Worm (Caenorhabditis elegans) whole organism, early embryonic: ENCODE results near the gene R07H5.9.

Experiments used
- B0310.2 ChIP-seq: sonication (generic microtip); optimal IDR thresholded peaks from 2 replicates; lab custom pipeline; 2016; ENCODE audit warnings: mild to moderate bottlenecking, missing genetic modification characterization, missing compliant biosample characterization
- F13C5.2 ChIP-seq: sonication (generic microtip); optimal IDR thresholded peaks from 2 replicates; lab custom pipeline; 2017; ENCODE audit warnings: mild to moderate bottlenecking, missing genetic modification characterization, inconsistent platforms, missing compliant biosample characterization
- aly-1 ChIP-seq: sonication (generic microtip); optimal IDR thresholded peaks from 2 replicates; lab custom pipeline; 2016; ENCODE audit warnings: missing genetic modification characterization, missing compliant biosample characterization
- ama-1 ChIP-seq: fragments of 150-350 bp; optimal IDR thresholded peaks from 2 replicates; lab custom pipeline; 2014
- ceh-13 ChIP-seq: fragments of 200-800 bp; sonication (Bioruptor generic); optimal IDR thresholded peaks from 2 replicates; lab custom pipeline; 2018; ENCODE audit warnings: mild to moderate bottlenecking, missing genetic modification characterization, missing compliant biosample characterization
- ceh-36 ChIP-seq: sonication (generic microtip); optimal IDR thresholded peaks from 2 replicates; lab custom pipeline; 2016; ENCODE audit warnings: missing genetic modification characterization, inconsistent platforms, missing compliant biosample characterization
- ets-7 ChIP-seq: sonication (generic microtip); optimal IDR thresholded peaks from 2 replicates; lab custom pipeline; 2016; ENCODE audit warnings: missing genotype, missing genetic modification characterization, missing compliant biosample characterization
- flt-1 ChIP-seq: fragments of 200-800 bp; sonication (Bioruptor generic); IDR thresholded peaks from 2 replicates; pipeline ENCODE4 v1.3.6; 2022; ENCODE audit warnings: missing genetic modification characterization, missing compliant biosample characterization
- hmbx-1 ChIP-seq: sonication (generic microtip); optimal IDR thresholded peaks from 2 replicates; lab custom pipeline; 2016; ENCODE audit warnings: mild to moderate bottlenecking, missing genetic modification characterization, missing compliant biosample characterization
- hmg-4 ChIP-seq: fragments of 200-800 bp; sonication (Bioruptor generic); optimal IDR thresholded peaks from 2 replicates; lab custom pipeline; 2018; ENCODE audit warnings: mild to moderate bottlenecking, missing genetic modification characterization, missing compliant biosample characterization
- hnd-1 ChIP-seq: sonication (generic microtip); optimal IDR thresholded peaks from 2 replicates; lab custom pipeline; 2016; ENCODE audit warnings: missing genetic modification characterization, missing compliant biosample characterization
- pes-1 ChIP-seq: fragments of 200-800 bp; sonication (Bioruptor generic); IDR thresholded peaks from 2 replicates; pipeline ENCODE4 v1.3.6; 2022; ENCODE audit warnings: missing genetic modification reagents, missing genetic modification characterization, missing compliant biosample characterization
- scrt-1 ChIP-seq: fragments of 200-800 bp; sonication (Bioruptor generic); IDR thresholded peaks from 2 replicates; pipeline ENCODE4 v1.3.6; 2022; ENCODE audit warnings: missing genetic modification characterization, missing compliant biosample characterization
- sea-1 ChIP-seq: fragments of 200-800 bp; sonication (Bioruptor generic); conservative IDR thresholded peaks from 2 replicates; pipeline ENCODE4 v1.3.6; 2022; ENCODE audit warnings: missing genetic modification characterization, missing compliant biosample characterization
- tbx-11 ChIP-seq: fragments of 200-800 bp; sonication (Bioruptor generic); IDR thresholded peaks from 2 replicates; pipeline ENCODE4 v1.3.6; 2022; ENCODE audit warnings: missing genetic modification characterization, missing compliant biosample characterization
- tbx-37 ChIP-seq: fragments of 200-800 bp; sonication (Bioruptor generic); conservative IDR thresholded peaks from 2 replicates; pipeline ENCODE4 v1.3.6; 2022; ENCODE audit warnings: missing genetic modification reagents, missing genetic modification characterization, missing compliant biosample characterization
- tra-4 ChIP-seq: sonication (generic microtip); optimal IDR thresholded peaks from 2 replicates; lab custom pipeline; 2017; ENCODE audit warnings: missing genetic modification characterization, missing compliant biosample characterization

Gene R07H5.9

DNA sequence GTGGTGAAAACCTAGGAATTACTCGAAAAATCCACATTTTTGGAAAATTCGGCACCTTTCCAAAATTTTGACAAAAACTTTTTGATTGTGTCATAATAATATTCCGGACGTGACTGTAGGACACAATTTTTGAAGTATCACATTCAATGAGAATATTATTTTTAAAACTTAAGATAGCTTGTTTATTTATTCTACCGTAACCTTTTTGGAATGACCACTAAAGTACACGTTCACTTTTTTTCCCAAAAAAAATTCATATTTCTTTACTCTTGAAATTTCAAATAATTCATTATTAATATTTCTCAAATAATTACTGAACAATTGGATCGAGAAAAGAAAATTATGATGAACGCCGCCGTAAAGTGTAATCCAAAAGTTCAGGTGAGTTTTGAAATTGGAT is at the start of gene R07H5.9:
Gene R07H5.9, plus strand, starts transcription at position 301 of the 400 bp plus-strand sequence.
- no peak for TF ChIP-seq hmbx-1 (tag; lab: Kevin White, UChicago)
- TF ChIP-seq ceh-36, result no peak
- no peak for TF ChIP-seq tbx-37
- TF ChIP-seq scrt-1 (GFP tag; lab: Robert Waterston, UW), result no peak
- TF ChIP-seq ceh-13 (GFP tag; lab: Kevin White, UChicago), result no peak
- no peak for TF ChIP-seq sea-1 (GFP tag; lab: Robert Waterston, UW)
- TF ChIP-seq ama-1 (lab: Kevin White, UChicago), result no peak
- no peak for TF ChIP-seq flt-1 (GFP tag; lab: Robert Waterston, UW)
- no peak for TF ChIP-seq hnd-1 (tag; lab: Kevin White, UChicago)
- no peak for TF ChIP-seq tbx-11 (GFP tag; lab: Robert Waterston, UW)

DNA sequence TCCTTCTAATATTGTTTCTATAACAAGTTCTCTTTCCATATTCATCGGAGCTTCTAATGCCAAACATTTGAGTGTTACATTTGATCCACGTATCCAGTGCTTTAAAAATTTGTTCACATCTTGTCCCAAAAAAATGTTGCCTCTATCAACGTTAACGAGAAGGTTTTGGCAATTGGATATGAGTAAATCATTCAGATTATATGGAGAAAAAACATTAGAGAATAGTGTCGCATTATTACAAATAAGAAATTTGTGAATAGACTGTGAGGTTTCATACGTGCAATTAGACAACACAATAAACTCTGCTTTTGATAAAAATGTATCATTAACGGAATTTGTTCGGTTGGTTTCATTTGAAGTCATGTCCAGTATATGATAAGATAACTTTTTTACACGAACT is 47.4 kb upstream of the R07H5.9 start, which contains the start of gene mboa-4:
Gene mboa-4, minus strand, starts transcription at position 101 of the 400 bp plus-strand sequence.
- TF ChIP-seq tra-4 (no peak), sea-1 (GFP tag; lab: Robert Waterston, UW) (no peak), ets-7 (tag; lab: Kevin White, UChicago) (no peak), tbx-37 (no peak), scrt-1 (GFP tag; lab: Robert Waterston, UW) (no peak), aly-1 (tag; lab: Kevin White, UChicago) (no peak), hnd-1 (tag; lab: Kevin White, UChicago) (no peak)

DNA sequence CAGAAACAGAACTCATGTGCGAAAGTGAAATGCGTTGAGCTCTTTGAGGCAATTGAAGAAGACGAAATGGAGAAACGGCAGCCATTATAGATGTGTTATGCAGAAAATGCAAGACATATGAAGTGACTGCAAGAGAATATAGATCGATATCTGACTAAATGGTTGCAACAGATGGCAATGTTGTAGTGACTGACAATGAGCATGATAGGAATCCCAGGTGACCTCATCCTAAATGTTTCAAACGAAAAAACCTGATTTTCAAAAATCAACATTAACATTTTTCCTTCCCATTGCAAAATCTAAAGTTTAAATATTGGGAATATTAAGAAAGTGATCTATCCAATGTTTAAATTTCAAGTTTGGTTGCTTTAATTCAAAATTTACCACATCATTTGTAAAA is 46.6 kb upstream of the R07H5.9 start, which contains the start of gene C08F8.15:
Gene C08F8.15, minus strand, starts transcription at position 101 of the 400 bp plus-strand sequence.
- TF ChIP-seq ceh-13 (GFP tag; lab: Kevin White, UChicago) (no peak), ama-1 (lab: Kevin White, UChicago) (no peak), tra-4 (no peak), ceh-36 (no peak), tbx-11 (GFP tag; lab: Robert Waterston, UW) (no peak), ets-7 (tag; lab: Kevin White, UChicago) (no peak), sea-1 (GFP tag; lab: Robert Waterston, UW) (no peak), tbx-37 (no peak), hmbx-1 (tag; lab: Kevin White, UChicago) (no peak), F13C5.2 (tag; lab: Kevin White, UChicago) (no peak), scrt-1 (GFP tag; lab: Robert Waterston, UW) (no peak), pes-1 (GFP tag; lab: Robert Waterston, UW) (no peak), B0310.2 (tag; lab: Kevin White, UChicago) (no peak), flt-1 (GFP tag; lab: Robert Waterston, UW) (no peak)

DNA sequence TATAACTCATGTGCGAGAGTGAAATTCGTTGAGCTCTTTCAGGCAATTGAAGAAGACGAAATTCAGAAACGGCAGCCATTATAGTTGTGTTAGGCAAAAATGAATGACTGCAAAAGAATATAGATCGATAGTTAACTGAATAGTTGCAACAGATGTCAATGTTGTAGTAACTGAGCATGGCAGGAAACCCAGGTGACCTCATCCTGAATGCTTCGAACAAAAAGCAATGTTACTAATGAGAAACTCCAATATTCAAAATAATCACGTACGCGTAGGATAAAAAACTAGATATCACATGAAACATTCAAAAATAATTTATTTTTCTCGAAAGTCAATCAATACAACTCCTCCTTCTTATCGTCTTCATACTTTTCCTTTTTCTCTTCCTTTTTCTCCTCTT is 44.8 kb upstream of the R07H5.9 start, which contains the start of gene fbxb-9:
Gene fbxb-9, minus strand, starts transcription at position 101 of the 400 bp plus-strand sequence.
- TF ChIP-seq tbx-11 (GFP tag; lab: Robert Waterston, UW) (no peak), ceh-36 (no peak), tbx-37 (no peak), hnd-1 (tag; lab: Kevin White, UChicago) (no peak), flt-1 (GFP tag; lab: Robert Waterston, UW) (no peak), tra-4 (no peak), pes-1 (GFP tag; lab: Robert Waterston, UW) (no peak), ets-7 (tag; lab: Kevin White, UChicago) (no peak), B0310.2 (tag; lab: Kevin White, UChicago) (no peak), scrt-1 (GFP tag; lab: Robert Waterston, UW) (no peak), F13C5.2 (tag; lab: Kevin White, UChicago) (no peak), aly-1 (tag; lab: Kevin White, UChicago) (no peak), sea-1 (GFP tag; lab: Robert Waterston, UW) (no peak), hmg-4 (GFP tag; lab: Kevin White, UChicago) (no peak), ceh-13 (GFP tag; lab: Kevin White, UChicago) (no peak), hmbx-1 (tag; lab: Kevin White, UChicago) (no peak), ama-1 (lab: Kevin White, UChicago) (no peak)

DNA sequence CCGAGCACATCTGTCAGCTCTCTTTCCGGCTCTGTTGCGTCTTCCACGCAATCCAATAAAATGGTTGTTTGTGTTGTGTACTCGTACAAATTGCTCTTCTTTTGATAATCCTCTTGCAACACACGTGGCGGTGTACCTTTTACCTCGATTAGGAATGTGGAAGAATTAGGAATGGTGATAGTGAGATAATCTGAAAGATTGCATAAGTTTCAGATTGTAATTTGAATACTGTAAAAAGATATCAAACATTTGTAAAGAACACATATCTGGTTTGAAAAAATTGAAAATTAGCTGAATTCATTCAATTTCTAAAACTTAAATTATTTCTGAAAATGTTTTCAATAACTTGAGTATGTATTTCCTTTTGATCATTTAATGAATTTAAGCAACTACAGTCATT is 42.5 kb upstream of the R07H5.9 start, which contains the start of gene C08F8.6:
Gene C08F8.6, minus strand, starts transcription at position 101 of the 400 bp plus-strand sequence.
- TF ChIP-seq ama-1 (lab: Kevin White, UChicago) (no peak), hnd-1 (tag; lab: Kevin White, UChicago) (no peak), F13C5.2 (tag; lab: Kevin White, UChicago) (no peak), aly-1 (tag; lab: Kevin White, UChicago) (no peak), hmg-4 (GFP tag; lab: Kevin White, UChicago) (no peak), pes-1 (GFP tag; lab: Robert Waterston, UW) (no peak), sea-1 (GFP tag; lab: Robert Waterston, UW) (no peak), tra-4 (no peak), scrt-1 (GFP tag; lab: Robert Waterston, UW) (no peak), tbx-11 (GFP tag; lab: Robert Waterston, UW) (no peak), tbx-37 (no peak), B0310.2 (tag; lab: Kevin White, UChicago) (no peak), hmbx-1 (tag; lab: Kevin White, UChicago) (no peak)

DNA sequence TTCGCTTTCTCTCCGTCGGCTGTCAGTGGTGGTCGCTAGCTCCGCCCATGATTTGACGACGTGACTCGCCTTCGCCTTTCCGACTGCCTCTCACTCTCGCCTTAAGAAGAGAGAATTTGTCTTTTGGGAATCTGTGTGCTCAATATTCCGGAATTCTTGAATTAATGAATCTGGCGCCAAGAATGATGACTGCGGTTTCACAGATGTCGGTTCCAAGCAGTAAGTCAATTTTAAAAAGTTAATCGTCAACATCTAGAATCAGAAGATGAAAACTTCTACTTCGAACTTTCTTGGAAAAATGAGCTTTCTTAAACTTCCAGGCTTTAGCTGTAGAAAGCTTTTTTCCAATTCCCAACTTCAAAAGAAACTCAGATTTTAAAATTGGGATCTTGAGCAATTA is 37.6 kb upstream of the R07H5.9 start, which contains the start of gene nhr-67:
Gene nhr-67, plus strand, starts transcription at position 97 of the 400 bp plus-strand sequence.
- TF ChIP-seq scrt-1 (GFP tag; lab: Robert Waterston, UW), result no peak
- no peak for TF ChIP-seq hnd-1 (tag; lab: Kevin White, UChicago)
- TF ChIP-seq ceh-36, result no peak
- TF ChIP-seq aly-1 (tag; lab: Kevin White, UChicago), result no peak
- no peak for TF ChIP-seq tra-4
- no peak for TF ChIP-seq hmg-4 (GFP tag; lab: Kevin White, UChicago)
- no peak for TF ChIP-seq hmbx-1 (tag; lab: Kevin White, UChicago)
- no peak for TF ChIP-seq ceh-13 (GFP tag; lab: Kevin White, UChicago)
- no peak for TF ChIP-seq ama-1 (lab: Kevin White, UChicago)
- TF ChIP-seq ets-7 (tag; lab: Kevin White, UChicago), result no peak
- TF ChIP-seq tbx-37, result no peak
- TF ChIP-seq F13C5.2 (tag; lab: Kevin White, UChicago), result no peak
- no peak for TF ChIP-seq flt-1 (GFP tag; lab: Robert Waterston, UW)
- no peak for TF ChIP-seq pes-1 (GFP tag; lab: Robert Waterston, UW)

DNA sequence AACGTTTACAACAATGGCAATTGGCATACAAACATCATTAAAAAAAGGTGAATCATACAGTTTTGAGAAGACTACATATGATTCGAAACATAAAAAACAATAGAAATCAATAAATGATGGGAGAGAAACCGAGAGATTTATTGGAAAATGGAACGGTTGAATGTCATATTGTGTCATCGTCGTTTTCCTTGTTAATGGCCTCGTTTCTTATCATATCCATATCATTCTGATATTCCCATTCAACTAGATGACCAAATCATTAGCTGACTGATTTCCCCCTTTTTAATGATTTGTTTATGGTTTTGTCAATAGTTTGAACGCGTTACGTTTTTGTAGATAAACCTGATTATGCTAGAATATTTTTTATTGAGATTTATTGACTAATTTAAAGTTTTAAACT is 32.5 kb upstream of the R07H5.9 start:
- no peak for TF ChIP-seq ets-7 (tag; lab: Kevin White, UChicago)
- TF ChIP-seq hmg-4 (GFP tag; lab: Kevin White, UChicago), result no peak
- no peak for TF ChIP-seq B0310.2 (tag; lab: Kevin White, UChicago)
- TF ChIP-seq F13C5.2 (tag; lab: Kevin White, UChicago), result no peak
- TF ChIP-seq ama-1 (lab: Kevin White, UChicago), result no peak
- TF ChIP-seq ceh-36, result no peak
- TF ChIP-seq scrt-1 (GFP tag; lab: Robert Waterston, UW), result no peak
- TF ChIP-seq tra-4, result no peak
- no peak for TF ChIP-seq sea-1 (GFP tag; lab: Robert Waterston, UW)
- no peak for TF ChIP-seq ceh-13 (GFP tag; lab: Kevin White, UChicago)
- TF ChIP-seq hnd-1 (tag; lab: Kevin White, UChicago), result no peak
- TF ChIP-seq flt-1 (GFP tag; lab: Robert Waterston, UW), result no peak
- no peak for TF ChIP-seq tbx-11 (GFP tag; lab: Robert Waterston, UW)
- TF ChIP-seq hmbx-1 (tag; lab: Kevin White, UChicago), result no peak
- TF ChIP-seq pes-1 (GFP tag; lab: Robert Waterston, UW), result no peak
- no peak for TF ChIP-seq tbx-37
- TF ChIP-seq aly-1 (tag; lab: Kevin White, UChicago), result no peak
